Fruit fly (Drosophila melanogaster) S2 (cell line): Measurements from ENCODE around the gene Rab9Db.

ENCODE experiments used
- CG8478 ChIP-seq: fragments of >200 bp; optimal IDR thresholded peaks from 2 replicates; lab custom pipeline; 2018
- CTCF ChIP-seq, 2 experiments: fragments of >200 bp; optimal IDR thresholded peaks; 2 replicates each; lab custom pipeline; 2018

- TF ChIP-seq CG8478 (lab: Kevin White, UChicago) (no peak), CTCF (optimal IDR thresholded peaks at IDR 0.05; lab: Kevin White, UChicago) (no peak)
Measured at dm6 chrX:10657380-10657779, 34.4 kb upstream of the Rab9Db start, which contains the start of gene CG2111.
